Fruit fly (Drosophila melanogaster) whole organism, pupa: ENCODE measurements around the gene CG31268.

Experiments used
- CG10348 ChIP-seq: fragments of 200-800 bp; sonication (Bioruptor generic); IDR thresholded peaks from 2 replicates; pipeline ENCODE4 v1.3.6; 2022; ENCODE audit warnings: missing biosample characterization, missing genetic modification characterization
- CG12605 ChIP-seq: fragments of 200-800 bp; sonication (Bioruptor generic); IDR thresholded peaks from 2 replicates; pipeline ENCODE4 v1.3.6; 2022; ENCODE audit warnings: missing biosample characterization, missing genetic modification characterization
- CG13204 ChIP-seq: fragments of 200-800 bp; sonication (Bioruptor generic); optimal IDR thresholded peaks from 2 replicates; lab custom pipeline; 2018; ENCODE audit warnings: missing biosample characterization, mild to moderate bottlenecking, missing genetic modification characterization, moderate library complexity
- CG14655 ChIP-seq: fragments of 200-800 bp; sonication (Bioruptor generic); optimal IDR thresholded peaks from 3 replicates; lab custom pipeline; 2017; ENCODE audit warnings: mild to moderate bottlenecking, missing biosample characterization, missing genetic modification reagents, missing genetic modification characterization
- CG15710 ChIP-seq: fragments of 200-800 bp; sonication (Bioruptor generic); optimal IDR thresholded peaks from 2 replicates; lab custom pipeline; 2018; ENCODE audit warnings: missing biosample characterization, mild to moderate bottlenecking, missing genetic modification characterization, moderate library complexity
- CG17806 ChIP-seq: fragments of 200-800 bp; sonication (Bioruptor generic); optimal IDR thresholded peaks from 2 replicates; lab custom pipeline; 2018; ENCODE audit warnings: missing biosample characterization, mild to moderate bottlenecking, missing genetic modification characterization, moderate library complexity
- CG32121 ChIP-seq: fragments of 200-800 bp; sonication (Bioruptor generic); IDR thresholded peaks from 2 replicates; pipeline ENCODE4 v1.3.6; 2022; ENCODE audit warnings: missing biosample characterization, missing genetic modification characterization
- CG34367 ChIP-seq: fragments of 200-800 bp; sonication (Bioruptor generic); optimal IDR thresholded peaks from 2 replicates; lab custom pipeline; 2018; ENCODE audit warnings: missing biosample characterization, mild to moderate bottlenecking, missing genetic modification characterization
- CG4496 ChIP-seq: fragments of 200-800 bp; sonication (Bioruptor generic); IDR thresholded peaks from 3 replicates; pipeline ENCODE4 v1.3.6; 2022; ENCODE audit warnings: missing biosample characterization, missing genetic modification characterization
- CG8159 ChIP-seq: fragments of 200-800 bp; sonication (Bioruptor generic); optimal IDR thresholded peaks from 3 replicates; lab custom pipeline; 2018; ENCODE audit warnings: missing biosample characterization, mild to moderate bottlenecking, missing genetic modification characterization, moderate library complexity
- CG8301 ChIP-seq: fragments of 200-800 bp; sonication (Bioruptor generic); optimal IDR thresholded peaks from 2 replicates; lab custom pipeline; 2018; ENCODE audit warnings: missing biosample characterization, mild to moderate bottlenecking, missing genetic modification characterization
- CG9948 ChIP-seq: fragments of 200-800 bp; sonication (Bioruptor generic); optimal IDR thresholded peaks from 2 replicates; lab custom pipeline; 2018; ENCODE audit warnings: missing biosample characterization, mild to moderate bottlenecking, missing genetic modification characterization, moderate library complexity
- D1 ChIP-seq: fragments of 200-800 bp; sonication (Bioruptor generic); optimal IDR thresholded peaks from 2 replicates; lab custom pipeline; 2018; ENCODE audit warnings: missing biosample characterization, mild to moderate bottlenecking, missing genetic modification characterization, moderate library complexity
- EcR ChIP-seq: fragments of 200-800 bp; sonication (Bioruptor generic); optimal IDR thresholded peaks from 3 replicates; lab custom pipeline; 2019; ENCODE audit warnings: missing biosample characterization, missing genetic modification characterization, mild to moderate bottlenecking, moderate library complexity, missing genetic modification reagents
- Ets98B ChIP-seq: fragments of 200-800 bp; sonication (Bioruptor generic); IDR thresholded peaks from 2 replicates; pipeline ENCODE4 v1.3.6; 2022; ENCODE audit warnings: missing biosample characterization, missing genetic modification characterization
- Pif1A ChIP-seq: fragments of 200-800 bp; sonication (Bioruptor generic); optimal IDR thresholded peaks from 3 replicates; lab custom pipeline; 2016; ENCODE audit warnings: missing biosample characterization, missing genetic modification characterization
- Pif1B ChIP-seq: fragments of 200-800 bp; sonication (Bioruptor generic); optimal IDR thresholded peaks from 3 replicates; lab custom pipeline; 2016; ENCODE audit warnings: missing biosample characterization, missing genetic modification characterization
- Snoo ChIP-seq: fragments of 200-800 bp; sonication (Bioruptor generic); optimal IDR thresholded peaks from 3 replicates; lab custom pipeline; 2017; ENCODE audit warnings: missing biosample characterization, mild to moderate bottlenecking, missing genetic modification characterization, inconsistent platforms
- fd96Ca ChIP-seq: fragments of 200-800 bp; sonication (Bioruptor generic); IDR thresholded peaks from 3 replicates; pipeline ENCODE4 v1.3.6; 2022; ENCODE audit warnings: missing biosample characterization, missing genetic modification characterization
- gl ChIP-seq: fragments of 200-800 bp; sonication (Bioruptor generic); optimal IDR thresholded peaks from 2 replicates; lab custom pipeline; 2018; ENCODE audit warnings: missing biosample characterization, mild to moderate bottlenecking, missing genetic modification characterization
- rn ChIP-seq: fragments of 200-800 bp; sonication (Bioruptor generic); IDR thresholded peaks from 2 replicates; pipeline ENCODE4 v1.3.6; 2022; ENCODE audit warnings: missing biosample characterization, missing genetic modification characterization

CG31268 gene

DNA sequence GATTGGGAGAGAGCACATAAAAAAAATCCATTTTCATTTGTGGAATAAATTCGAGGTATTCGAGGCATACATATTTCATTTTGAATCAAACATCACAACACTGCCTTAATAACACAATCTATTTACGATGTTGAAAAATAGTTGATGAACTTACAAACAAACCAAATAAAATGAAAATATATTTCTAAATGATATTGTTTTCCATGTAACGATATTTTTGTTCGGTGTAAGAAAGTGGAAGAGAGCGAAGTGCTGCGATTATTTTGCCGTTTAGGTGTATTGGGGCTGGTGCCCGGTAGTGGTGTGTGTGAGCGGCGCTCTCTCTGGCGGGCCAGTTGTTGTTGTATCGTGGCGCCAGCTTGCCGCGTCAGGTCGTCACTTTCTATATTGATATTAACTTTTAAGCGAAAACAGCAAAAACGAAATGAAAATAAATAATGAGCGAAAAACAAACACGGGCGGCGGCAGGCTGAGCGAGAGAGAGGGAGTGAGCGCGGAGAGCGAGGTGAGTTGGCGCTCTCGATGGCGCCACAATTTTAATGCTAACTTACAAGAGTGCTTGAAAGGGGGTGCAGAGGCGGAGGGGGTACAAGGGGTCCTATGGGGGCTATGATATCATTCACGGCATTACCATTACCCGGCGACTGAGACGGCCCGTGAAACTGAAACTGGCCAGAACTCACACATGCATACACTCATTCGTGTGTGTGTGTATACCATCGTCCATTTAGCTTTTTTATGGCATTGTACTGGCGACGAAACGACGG lies 33.6 kb downstream of the CG31268 start:
- TF ChIP-seq CG15710 (tag; lab: Kevin White, UChicago) = peak; percentile 85
- peak; percentile 85 for TF ChIP-seq D1 (tag; lab: Kevin White, UChicago)
- TF ChIP-seq CG13204 (GFP tag; lab: Kevin White, UChicago) = peak; percentile 92
- TF ChIP-seq CG12605 (GFP tag; lab: Robert Waterston, UW) = peak; percentile 78
- peak; percentile 86 for TF ChIP-seq CG34367 (tag; lab: Kevin White, UChicago)
- TF ChIP-seq CG9948 (tag; lab: Kevin White, UChicago) = peak; percentile 94
- TF ChIP-seq CG17806 (tag; lab: Kevin White, UChicago) = peak; percentile 92
- peak; percentile 71 for TF ChIP-seq fd96Ca (GFP tag; lab: Robert Waterston, UW)
- peak; percentile 94 for TF ChIP-seq Pif1A (GFP tag; lab: Kevin White, UChicago)
- peak; percentile 81 for TF ChIP-seq EcR (GFP tag; lab: Kevin White, UChicago)
- peak; percentile 87 for TF ChIP-seq CG4496 (GFP tag; lab: Robert Waterston, UW)
- TF ChIP-seq rn (GFP tag; lab: Robert Waterston, UW) = peak; percentile 51
- TF ChIP-seq Ets98B (GFP tag; lab: Robert Waterston, UW) = peak; percentile 89
- TF ChIP-seq CG32121 (GFP tag; lab: Robert Waterston, UW) = peak; percentile 88; the same call in 1 of the 2 replicates
- TF ChIP-seq CG8301 (tag; lab: Kevin White, UChicago) = peak; percentile 95
- TF ChIP-seq CG14655 (GFP tag; lab: Kevin White, UChicago) = peak; percentile 92
- TF ChIP-seq Snoo (tag; lab: Kevin White, UChicago) = peak; percentile 94
- peak; percentile 74 for TF ChIP-seq gl (tag; lab: Kevin White, UChicago)
- TF ChIP-seq Pif1B = peak; percentile 95
- peak; percentile 92 for TF ChIP-seq CG8159 (tag; lab: Kevin White, UChicago)
- peak; percentile 35; the same call in 1 of the 2 replicates for TF ChIP-seq CG10348 (GFP tag; lab: Robert Waterston, UW)

DNA sequence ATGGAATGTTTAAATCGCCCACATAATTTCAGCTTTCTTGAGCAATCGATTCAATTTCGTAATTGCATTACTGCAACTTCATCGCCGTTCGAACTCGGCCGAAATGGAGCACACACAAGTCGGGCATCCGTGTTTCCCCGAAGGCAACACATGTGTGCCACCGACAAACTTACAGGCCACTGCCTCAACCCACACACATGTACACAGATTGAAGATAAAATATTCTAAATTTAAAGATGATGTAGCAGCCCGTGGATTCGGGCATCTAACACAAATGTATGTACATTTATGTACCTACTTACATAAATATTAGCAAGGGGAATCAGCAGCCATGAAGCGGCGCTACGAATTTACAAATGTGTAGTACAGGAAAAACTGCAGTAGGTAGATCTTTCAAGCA lies 34.5 kb downstream of the CG31268 start:
- TF ChIP-seq CG12605 (GFP tag; lab: Robert Waterston, UW) (no peak), rn (GFP tag; lab: Robert Waterston, UW) (no peak), CG8159 (tag; lab: Kevin White, UChicago) (no peak), CG10348 (GFP tag; lab: Robert Waterston, UW) (no peak), CG4496 (GFP tag; lab: Robert Waterston, UW) (no peak), fd96Ca (GFP tag; lab: Robert Waterston, UW) (no peak), Pif1B (no peak), Pif1A (GFP tag; lab: Kevin White, UChicago) (no peak), Snoo (tag; lab: Kevin White, UChicago) (no peak), CG15710 (tag; lab: Kevin White, UChicago) (no peak), CG17806 (tag; lab: Kevin White, UChicago) (no peak), gl (tag; lab: Kevin White, UChicago) (no peak)
- TF ChIP-seq, all 21 proteins: peak for 0

DNA sequence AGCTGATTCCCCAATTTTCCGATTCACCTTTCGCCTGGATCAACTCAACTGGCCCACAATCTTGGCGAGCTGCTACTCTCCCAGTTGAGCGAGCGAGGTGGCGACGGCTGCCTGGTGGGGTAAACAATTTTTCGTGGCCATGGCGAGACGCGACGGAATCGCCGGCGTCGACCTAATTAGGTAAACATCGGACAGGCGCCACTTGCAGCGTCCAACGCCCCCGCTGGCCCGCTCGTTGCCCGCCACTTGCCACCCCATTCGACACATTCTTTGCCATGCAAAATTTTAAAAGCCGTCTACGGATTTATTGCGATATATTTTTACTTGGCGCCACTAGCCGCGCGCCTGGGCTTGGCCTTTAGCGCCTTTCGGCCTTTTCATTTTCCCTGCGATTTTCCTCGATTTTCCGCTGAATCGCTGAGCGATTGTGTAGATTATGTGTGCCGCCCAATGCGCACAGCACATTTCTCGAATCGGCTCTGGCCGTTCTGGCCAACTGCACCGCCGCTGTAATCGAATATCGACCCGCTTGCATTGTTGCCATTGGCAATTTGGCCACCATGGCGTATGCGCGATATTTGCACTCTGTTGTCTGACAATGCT lies 35.3 kb downstream of the CG31268 start:
- no peak for TF ChIP-seq Ets98B (GFP tag; lab: Robert Waterston, UW)
- TF ChIP-seq CG17806 (tag; lab: Kevin White, UChicago) = no peak
- TF ChIP-seq EcR (GFP tag; lab: Kevin White, UChicago) = peak; percentile 43
- 0 out of 3 replicates have a peak, but pooled peaks have one; percentile 16 for TF ChIP-seq CG4496 (GFP tag; lab: Robert Waterston, UW)
- peak; percentile 28; the same call in 1 of the 2 replicates for TF ChIP-seq CG32121 (GFP tag; lab: Robert Waterston, UW)

DNA sequence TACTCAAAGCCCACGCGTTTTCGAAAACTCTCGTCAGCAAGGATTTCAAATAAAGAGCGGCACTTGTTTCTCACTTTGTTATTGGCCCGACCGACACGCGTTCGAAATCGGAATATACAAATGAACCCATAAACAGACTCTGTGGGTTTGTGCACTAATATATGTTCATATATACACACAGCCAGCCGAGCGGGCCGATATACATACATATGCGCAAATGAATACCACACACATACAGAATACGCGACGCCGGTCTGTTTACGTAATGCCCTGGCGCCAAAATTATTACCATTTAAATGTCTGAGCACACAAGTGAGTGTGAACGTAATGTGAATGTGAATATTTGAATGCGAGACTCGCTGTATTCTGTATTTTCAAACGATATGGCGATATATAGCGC lies 36.1 kb downstream of the CG31268 start:
- TF ChIP-seq CG10348 (GFP tag; lab: Robert Waterston, UW) (no peak), CG13204 (GFP tag; lab: Kevin White, UChicago) (no peak), CG34367 (tag; lab: Kevin White, UChicago) (no peak), CG15710 (tag; lab: Kevin White, UChicago) (no peak), CG14655 (GFP tag; lab: Kevin White, UChicago) (no peak), CG9948 (tag; lab: Kevin White, UChicago) (no peak), Snoo (tag; lab: Kevin White, UChicago) (no peak), CG32121 (GFP tag; lab: Robert Waterston, UW) (no peak), fd96Ca (GFP tag; lab: Robert Waterston, UW) (no peak), rn (GFP tag; lab: Robert Waterston, UW) (no peak), CG12605 (GFP tag; lab: Robert Waterston, UW) (no peak), Ets98B (GFP tag; lab: Robert Waterston, UW) (no peak), CG4496 (GFP tag; lab: Robert Waterston, UW) (no peak), CG8301 (tag; lab: Kevin White, UChicago) (no peak), D1 (tag; lab: Kevin White, UChicago) (no peak), EcR (GFP tag; lab: Kevin White, UChicago) (no peak), gl (tag; lab: Kevin White, UChicago) (no peak), CG8159 (tag; lab: Kevin White, UChicago) (no peak), Pif1A (GFP tag; lab: Kevin White, UChicago) (no peak), CG17806 (tag; lab: Kevin White, UChicago) (no peak)
